Worm (Caenorhabditis elegans): Measurements from ENCODE around the gene F44E5.5.

- TF ChIP-seq snpc-4 (tag; optimal IDR thresholded peaks at IDR 0.05) (no peak), F16B12.6 (tag; optimal IDR thresholded peaks at IDR 0.05) (no peak), fkh-4 (tag; optimal IDR thresholded peaks at IDR 0.05; ENCODE audit: borderline replicate concordance) (no peak), aly-2 (tag; optimal IDR thresholded peaks at IDR 0.05) (no peak), lir-3 (tag; optimal IDR thresholded peaks at IDR 0.05; ENCODE audit: poor library complexity) (no peak), sptf-1 (tag; optimal IDR thresholded peaks at IDR 0.05) (no peak), C16A3.4 (tag; optimal IDR thresholded peaks at IDR 0.05) (no peak), lsy-2 (tag; optimal IDR thresholded peaks at IDR 0.05) (no peak), fos-1 (tag; optimal IDR thresholded peaks at IDR 0.05) (no peak), mdl-1 (tag; optimal IDR thresholded peaks at IDR 0.05) (no peak), dpl-1 (GFP tag; optimal IDR thresholded peaks at IDR 0.05) (no peak), ceh-90 (tag; optimal IDR thresholded peaks at IDR 0.05) (no peak), zag-1 (tag; optimal IDR thresholded peaks at IDR 0.05) (no peak), ama-1 (optimal IDR thresholded peaks at IDR 0.05) (no peak)
These were observed 12.9 kb downstream of the F44E5.5 start, which contains the start of gene F44E5.15 for ce11 chrII:11772364-11772763.

All from whole organism, L1 larva.